Fruit fly (Drosophila melanogaster) Kc167 (cell line): ENCODE measurements around the gene unk.

Experiments used
- insv ChIP-seq: fragments of >200 bp; optimal IDR thresholded peaks from 3 replicates; lab custom pipeline; 2018; ENCODE audit warnings: missing external identifiers
- psq ChIP-seq: fragments of >200 bp; optimal IDR thresholded peaks from 2 replicates; lab custom pipeline; 2017; ENCODE audit warnings: missing external identifiers

- TF ChIP-seq psq (lab: Kevin White, UChicago) (no peak), insv (no peak)
Observed at dm6 chr3R:23120933-23121332, 36.7 kb downstream of the unk start.
